Worm (Caenorhabditis elegans): Measurements from ENCODE around the gene C01G6.4.
A peak's percentile ranks its signal among the peaks of the same experiment; 100 is the strongest.

The C01G6.4 gene

DNA sequence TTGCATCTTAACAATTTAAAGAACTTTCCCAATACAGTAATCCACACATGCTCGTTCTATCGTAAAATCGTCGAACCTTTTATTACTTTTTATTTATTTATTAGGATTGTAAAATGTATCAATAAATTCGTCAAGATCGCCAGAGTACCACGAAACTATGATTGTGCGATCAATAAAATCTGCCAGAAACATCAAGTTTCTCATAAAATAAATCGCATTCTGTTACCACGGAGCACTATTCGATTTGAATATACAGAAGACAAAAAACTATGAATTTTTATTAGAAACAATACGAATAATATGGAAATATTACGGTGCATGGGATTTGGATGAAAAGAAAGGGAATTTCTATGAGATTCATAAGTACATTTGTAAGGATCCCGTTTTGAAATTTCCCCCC lies 6.1 kb downstream of the C01G6.4 start, which contains the start of gene C01G6.2:
Gene C01G6.2 (plus strand): TSS at position 301 of the 400 bp plus-strand sequence.
- TF ChIP-seq C16A3.4 (tag; optimal IDR thresholded peaks at IDR 0.05) (no peak), ztf-11 (tag; optimal IDR thresholded peaks at IDR 0.05) (no peak), nhr-76 (tag; optimal IDR thresholded peaks at IDR 0.05) (no peak), C04F5.9 (tag; optimal IDR thresholded peaks at IDR 0.05) (no peak), grh-1 (GFP tag; IDR thresholded peaks at IDR 0.05) (no peak), swsn-7 (tag; optimal IDR thresholded peaks at IDR 0.05) (no peak), lin-39 (tag; optimal IDR thresholded peaks at IDR 0.05) (no peak), egl-27 (tag; optimal IDR thresholded peaks at IDR 0.05) (no peak), snu-23 (GFP tag; optimal IDR thresholded peaks at IDR 0.05) (no peak), lin-14 (GFP tag; optimal IDR thresholded peaks at IDR 0.05) (no peak), ceh-63 (GFP tag; optimal IDR thresholded peaks at IDR 0.05) (no peak), egl-13 (tag; optimal IDR thresholded peaks at IDR 0.05) (no peak), efl-3 (GFP tag; optimal IDR thresholded peaks at IDR 0.05) (no peak), mab-9 (GFP tag; IDR thresholded peaks at IDR 0.05) (no peak), skn-1 (tag; optimal IDR thresholded peaks at IDR 0.05) (no peak), elt-3 (tag; optimal IDR thresholded peaks at IDR 0.05) (no peak), pqm-1 (tag; optimal IDR thresholded peaks at IDR 0.05) (no peak), tlp-1 (tag; optimal IDR thresholded peaks at IDR 0.05) (no peak), pag-3 (tag; optimal IDR thresholded peaks at IDR 0.05; ENCODE audit: borderline replicate concordance, insufficient read depth) (no peak)

- TF ChIP-seq mab-9 (GFP tag; IDR thresholded peaks at IDR 0.05) = no peak
- TF ChIP-seq ceh-90 (tag; optimal IDR thresholded peaks at IDR 0.05) = no peak
- TF ChIP-seq zip-4 (GFP tag; optimal IDR thresholded peaks at IDR 0.05) = no peak
- no peak for TF ChIP-seq unc-86 (tag; optimal IDR thresholded peaks at IDR 0.05)
- TF ChIP-seq tlp-1 (tag; optimal IDR thresholded peaks at IDR 0.05) = no peak
- TF ChIP-seq swsn-7 (tag; optimal IDR thresholded peaks at IDR 0.05) = no peak
- no peak for TF ChIP-seq lin-13 (GFP tag; optimal IDR thresholded peaks at IDR 0.05)
- TF ChIP-seq lin-15B (tag; optimal IDR thresholded peaks at IDR 0.05) = no peak
- TF ChIP-seq C34B4.2 (tag; optimal IDR thresholded peaks at IDR 0.05) = no peak
- no peak for TF ChIP-seq ets-5 (GFP tag; IDR thresholded peaks at IDR 0.05)
- TF ChIP-seq elt-3 (tag; optimal IDR thresholded peaks at IDR 0.05) = no peak
- TF ChIP-seq fkh-8 (tag; optimal IDR thresholded peaks at IDR 0.05) = no peak
- no peak for TF ChIP-seq efl-3 (GFP tag; optimal IDR thresholded peaks at IDR 0.05)
- TF ChIP-seq unc-62 (GFP tag; optimal IDR thresholded peaks at IDR 0.05) = no peak
- TF ChIP-seq hlh-17 (GFP tag; optimal IDR thresholded peaks at IDR 0.05; ENCODE audit: borderline replicate concordance) = no peak
- no peak for TF ChIP-seq nhr-20 (tag; optimal IDR thresholded peaks at IDR 0.05)
- TF ChIP-seq skn-1 (tag; optimal IDR thresholded peaks at IDR 0.05) = no peak
- TF ChIP-seq dpl-1 (GFP tag; optimal IDR thresholded peaks at IDR 0.05) = no peak
- no peak for TF ChIP-seq fkh-4 (tag; optimal IDR thresholded peaks at IDR 0.05; ENCODE audit: borderline replicate concordance)
Measured at ce11 chrII:9266252-9266651, 6.6 kb downstream of the C01G6.4 start.

ce11 chrII:9265705-9266104 lies 7.1 kb downstream of the C01G6.4 start:
- TF ChIP-seq nhr-84 (tag; optimal IDR thresholded peaks at IDR 0.05) (no peak), lin-14 (GFP tag; optimal IDR thresholded peaks at IDR 0.05) (peak; percentile 41), nhr-71 (tag; optimal IDR thresholded peaks at IDR 0.05) (peak; percentile 10)

ce11 chrII:9264689-9265278 lies 8.1 kb downstream of the C01G6.4 start:
- peak; percentile 68 for TF ChIP-seq pag-3 (tag; optimal IDR thresholded peaks at IDR 0.05; ENCODE audit: borderline replicate concordance, insufficient read depth)
- peak; percentile 9 for TF ChIP-seq nhr-20 (tag; optimal IDR thresholded peaks at IDR 0.05)
- TF ChIP-seq mep-1 (tag; optimal IDR thresholded peaks at IDR 0.05) = peak; percentile 16
- TF ChIP-seq tbx-2 (tag; optimal IDR thresholded peaks at IDR 0.05) = peak; percentile 50
- TF ChIP-seq nhr-71 (tag; optimal IDR thresholded peaks at IDR 0.05) = peak; percentile 70
- no peak for TF ChIP-seq mdl-1 (tag; optimal IDR thresholded peaks at IDR 0.05)
- no peak for TF ChIP-seq pqm-1 (tag; optimal IDR thresholded peaks at IDR 0.05)
- peak; percentile 43; the same call in 1 of the 2 replicates for TF ChIP-seq mab-9 (GFP tag; IDR thresholded peaks at IDR 0.05)
- TF ChIP-seq irx-1 (tag; optimal IDR thresholded peaks at IDR 0.05) = peak; percentile 17
- 0 out of 2 replicates have a peak, but pooled peaks have one; percentile 32 for TF ChIP-seq nhr-19 (GFP tag; conservative IDR thresholded peaks at IDR 0.05)
- no peak for TF ChIP-seq sox-4 (tag; optimal IDR thresholded peaks at IDR 0.05)
- TF ChIP-seq dsc-1 (tag; optimal IDR thresholded peaks at IDR 0.05) = peak; percentile 94
- TF ChIP-seq Y116A8C.19 (tag; optimal IDR thresholded peaks at IDR 0.05; ENCODE audit: borderline replicate concordance) = no peak
- TF ChIP-seq fkh-8 (tag; optimal IDR thresholded peaks at IDR 0.05) = peak; percentile 39
- no peak for TF ChIP-seq fos-1 (tag; optimal IDR thresholded peaks at IDR 0.05)
- TF ChIP-seq ceh-8 (GFP tag; optimal IDR thresholded peaks at IDR 0.05) = no peak
- no peak for TF ChIP-seq F16B12.6 (tag; optimal IDR thresholded peaks at IDR 0.05)
- TF ChIP-seq ceh-63 (GFP tag; optimal IDR thresholded peaks at IDR 0.05) = no peak
- peak in 1 of 2 experiments; percentile 46 for TF ChIP-seq lsy-2 (tag; optimal IDR thresholded peaks at IDR 0.05)

All from whole organism, L1 larva.